Fruit fly (Drosophila melanogaster) whole organism, wandering third instar larva: ENCODE measurements around the gene CG42869.

ENCODE experiments used
- CG32264 ChIP-seq: fragments of 200-800 bp; sonication (Bioruptor generic); optimal IDR thresholded peaks from 2 replicates; lab custom pipeline; 2016; ENCODE audit warnings: missing biosample characterization, missing genetic modification characterization
- Dfd ChIP-seq: fragments of >200 bp; optimal IDR thresholded peaks from 2 replicates; lab custom pipeline; 2017; ENCODE audit warnings: missing biosample characterization, missing genetic modification characterization
- Hr78 ChIP-seq: fragments of >200 bp; optimal IDR thresholded peaks from 2 replicates; lab custom pipeline; 2017; ENCODE audit warnings: missing biosample characterization, missing genetic modification characterization
- Rel ChIP-seq, 2 experiments: fragments of 200-800 bp; sonication (Bioruptor generic) in 1 of 2; optimal IDR thresholded peaks; 2 replicates in 1 of 2; 3 replicates in 1 of 2; lab custom pipeline; 2016 to 2019; ENCODE audit warnings: mild to moderate bottlenecking in 2 of 2, missing biosample characterization in 2 of 2, missing genetic modification characterization in 2 of 2, moderate library complexity in 1 of 2
- ey ChIP-seq: fragments of 200-800 bp; sonication (Bioruptor generic); optimal IDR thresholded peaks from 2 replicates; lab custom pipeline; 2016; ENCODE audit warnings: missing biosample characterization, missing genetic modification characterization
- jim ChIP-seq: fragments of 175-275, 200-325 bp; sonication (Bioruptor generic); optimal IDR thresholded peaks from 2 replicates; lab custom pipeline; 2016; ENCODE audit warnings: missing biosample characterization, mild to moderate bottlenecking, missing genetic modification characterization
- psq ChIP-seq: fragments of 200-800 bp; sonication (Bioruptor generic); optimal IDR thresholded peaks from 3 replicates; lab custom pipeline; 2017; ENCODE audit warnings: missing biosample characterization, mild to moderate bottlenecking, missing genetic modification characterization, moderate library complexity

dm6 chr3R:21757550-21757949 lies 20.9 kb upstream of the CG42869 start:
- TF ChIP-seq jim (GFP tag; lab: Kevin White, UChicago) (no peak), Rel (GFP tag; optimal IDR thresholded peaks at IDR 0.05; lab: Kevin White, UChicago) (no peak), Rel (tag; optimal IDR thresholded peaks at IDR 0.05; lab: Kevin White, UChicago) (no peak), Hr78 (GFP tag; lab: Kevin White, UChicago) (no peak), psq (GFP tag; lab: Kevin White, UChicago) (no peak), CG32264 (GFP tag; lab: Kevin White, UChicago) (no peak), ey (GFP tag; lab: Kevin White, UChicago) (no peak), Dfd (GFP tag; lab: Kevin White, UChicago) (no peak)
